Fruit fly (Drosophila melanogaster) whole organism, embryonic: ENCODE measurements around the gene CG4757.

ENCODE experiments used
- Atf6 ChIP-seq: fragments of 200-800 bp; sonication (Bioruptor generic); IDR thresholded peaks from 2 replicates; pipeline ENCODE4 v1.3.6; 2022; ENCODE audit warnings: missing biosample characterization, missing genetic modification characterization
- Bdp1 ChIP-seq: fragments of 200-800 bp; sonication (Bioruptor generic); optimal IDR thresholded peaks from 3 replicates; lab custom pipeline; 2016; ENCODE audit warnings: missing biosample characterization, missing genetic modification characterization
- CG1024 ChIP-seq: fragments of 200-800 bp; sonication (Bioruptor generic); IDR thresholded peaks from 2 replicates; pipeline ENCODE4 v1.3.6; 2022; ENCODE audit warnings: missing biosample characterization, missing genetic modification characterization
- CG10274 ChIP-seq: fragments of 200-800 bp; sonication (Bioruptor generic); optimal IDR thresholded peaks from 3 replicates; lab custom pipeline; 2017; ENCODE audit warnings: missing biosample characterization, mild to moderate bottlenecking, missing genetic modification characterization
- CG11247 ChIP-seq: fragments of 200-800 bp; sonication (Bioruptor generic); IDR thresholded peaks from 2 replicates; pipeline ENCODE4 v1.3.6; 2022; ENCODE audit warnings: missing biosample characterization, missing genetic modification characterization
- CG12155 ChIP-seq: fragments of 200-800 bp; sonication (Bioruptor generic); optimal IDR thresholded peaks from 3 replicates; lab custom pipeline; 2016; ENCODE audit warnings: missing biosample characterization, missing genetic modification characterization
- CG12236 ChIP-seq: fragments of 200-800 bp; sonication (Bioruptor generic); optimal IDR thresholded peaks from 2 replicates; lab custom pipeline; 2016; ENCODE audit warnings: missing biosample characterization, missing genetic modification characterization
- CG12769 ChIP-seq: fragments of 200-800 bp; sonication (Bioruptor generic); optimal IDR thresholded peaks from 2 replicates; lab custom pipeline; 2019; ENCODE audit warnings: missing biosample characterization, mild to moderate bottlenecking, missing genetic modification characterization, moderate library complexity
- CG14667 ChIP-seq: fragments of 200-800 bp; sonication (Bioruptor generic); IDR thresholded peaks from 2 replicates; pipeline ENCODE4 v1.3.6; 2022; ENCODE audit warnings: missing biosample characterization, missing genetic modification characterization
- CG17912 ChIP-seq: fragments of 200-800 bp; sonication (Bioruptor generic); optimal IDR thresholded peaks from 2 replicates; lab custom pipeline; 2018; ENCODE audit warnings: missing biosample characterization, mild to moderate bottlenecking, missing genetic modification characterization
- CG1792 ChIP-seq: fragments of 200-800 bp; sonication (Bioruptor generic); optimal IDR thresholded peaks from 2 replicates; lab custom pipeline; 2016; ENCODE audit warnings: missing biosample characterization, missing genetic modification characterization
- CG18262 ChIP-seq: fragments of 200-800 bp; optimal IDR thresholded peaks from 3 replicates; lab custom pipeline; 2019; ENCODE audit warnings: missing biosample characterization, mild to moderate bottlenecking, missing genetic modification characterization, moderate library complexity
- CG2678 ChIP-seq: fragments of 200-800 bp; sonication (Bioruptor generic); optimal IDR thresholded peaks from 3 replicates; lab custom pipeline; 2019; ENCODE audit warnings: missing biosample characterization, mild to moderate bottlenecking, missing genetic modification characterization, moderate library complexity
- CG2889 ChIP-seq: fragments of 200-800 bp; sonication (Bioruptor generic); IDR thresholded peaks from 3 replicates; pipeline ENCODE4 v1.3.6; 2022; ENCODE audit warnings: missing biosample characterization, missing genetic modification characterization
- CG32772 ChIP-seq: fragments of 200-800 bp; sonication (Bioruptor generic); IDR thresholded peaks from 2 replicates; pipeline ENCODE4 v1.3.6; 2022; ENCODE audit warnings: missing biosample characterization, missing genetic modification characterization
- CG33213 ChIP-seq: fragments of 200-800 bp; sonication (Bioruptor generic); optimal IDR thresholded peaks from 3 replicates; lab custom pipeline; 2016; ENCODE audit warnings: missing biosample characterization, missing genetic modification characterization
- CG34224 ChIP-seq: fragments of 200-800 bp; sonication (Bioruptor generic); IDR thresholded peaks from 3 replicates; pipeline ENCODE4 v1.3.6; 2022; ENCODE audit warnings: missing biosample characterization, missing genetic modification characterization; ENCODE audit not compliant: partially characterized antibody
- CG3838 ChIP-seq: fragments of 200-800 bp; sonication (Bioruptor generic); optimal IDR thresholded peaks from 3 replicates; lab custom pipeline; 2016; ENCODE audit warnings: missing biosample characterization, missing genetic modification characterization
- CG43689 ChIP-seq: fragments of 200-800 bp; sonication (Bioruptor generic); IDR thresholded peaks from 2 replicates; pipeline ENCODE4 v1.3.6; 2022; ENCODE audit warnings: missing biosample characterization, missing genetic modification characterization
- CG5180 ChIP-seq: fragments of 200-800 bp; sonication (Bioruptor generic); optimal IDR thresholded peaks from 3 replicates; lab custom pipeline; 2017; ENCODE audit warnings: missing biosample characterization, missing genetic modification characterization, mild to moderate bottlenecking, moderate library complexity, missing genetic modification reagents
- CG7987 ChIP-seq: fragments of 200-800 bp; sonication (Bioruptor generic); optimal IDR thresholded peaks from 2 replicates; lab custom pipeline; 2018; ENCODE audit warnings: missing biosample characterization, mild to moderate bottlenecking, missing genetic modification characterization, moderate library complexity
- CG8089 ChIP-seq: fragments of 200-800 bp; sonication (Bioruptor generic); optimal IDR thresholded peaks from 3 replicates; lab custom pipeline; 2016; ENCODE audit warnings: missing biosample characterization, missing genetic modification characterization
- CG8944 ChIP-seq: fragments of 200-800 bp; sonication (Bioruptor generic); optimal IDR thresholded peaks from 3 replicates; lab custom pipeline; 2016; ENCODE audit warnings: missing biosample characterization, missing genetic modification characterization
- CG9817 ChIP-seq: fragments of 200-800 bp; sonication (Bioruptor generic); optimal IDR thresholded peaks from 2 replicates; lab custom pipeline; 2018; ENCODE audit warnings: missing biosample characterization, mild to moderate bottlenecking, missing genetic modification characterization, moderate library complexity
- E2f1 ChIP-seq: fragments of 200-800 bp; sonication (Bioruptor generic); IDR thresholded peaks from 2 replicates; pipeline ENCODE4 v1.3.6; 2022; ENCODE audit warnings: missing biosample characterization, missing genetic modification characterization
- Gsc ChIP-seq: fragments of 200-800 bp; sonication (Bioruptor generic); IDR thresholded peaks from 2 replicates; pipeline ENCODE4 v1.3.6; 2022; ENCODE audit warnings: missing biosample characterization, missing genetic modification characterization
- H15 ChIP-seq: fragments of 200-800 bp; sonication (Bioruptor generic); IDR thresholded peaks from 3 replicates; pipeline ENCODE4 v1.3.6; 2022; ENCODE audit warnings: missing biosample characterization, missing genetic modification characterization
- NC2β ChIP-seq: fragments of 200-800 bp; sonication (Bioruptor generic); optimal IDR thresholded peaks from 2 replicates; lab custom pipeline; 2016; ENCODE audit warnings: missing biosample characterization, missing genetic modification characterization
- NK7.1 ChIP-seq: fragments of 200-800 bp; sonication (Bioruptor generic); optimal IDR thresholded peaks from 3 replicates; lab custom pipeline; 2016; ENCODE audit warnings: missing biosample characterization, missing genetic modification characterization
- NfI ChIP-seq: fragments of 200-800 bp; sonication (Bioruptor generic); optimal IDR thresholded peaks from 3 replicates; lab custom pipeline; 2018; ENCODE audit warnings: missing biosample characterization, mild to moderate bottlenecking, missing genetic modification characterization, moderate library complexity
- Ravus ChIP-seq: fragments of 200-800 bp; sonication (Bioruptor generic); IDR thresholded peaks from 2 replicates; pipeline ENCODE4 v1.3.6; 2022; ENCODE audit warnings: missing biosample characterization, missing genetic modification characterization
- Sry-β ChIP-seq: fragments of 200-800 bp; sonication (Bioruptor generic); optimal IDR thresholded peaks from 2 replicates; lab custom pipeline; 2018; ENCODE audit warnings: missing biosample characterization, mild to moderate bottlenecking, missing genetic modification characterization, moderate library complexity
- ash1 ChIP-seq: fragments of 200-800 bp; sonication (Bioruptor generic); optimal IDR thresholded peaks from 2 replicates; lab custom pipeline; 2018; ENCODE audit warnings: missing biosample characterization, mild to moderate bottlenecking, missing genetic modification characterization
- bab2 ChIP-seq: fragments of 200-800 bp; sonication (Bioruptor generic); optimal IDR thresholded peaks from 2 replicates; lab custom pipeline; 2016; ENCODE audit warnings: missing biosample characterization, missing genetic modification characterization
- cg ChIP-seq: fragments of 200-800 bp; sonication (Bioruptor generic); optimal IDR thresholded peaks from 3 replicates; lab custom pipeline; 2019; ENCODE audit warnings: missing biosample characterization, mild to moderate bottlenecking, missing genetic modification characterization, moderate library complexity
- corto ChIP-seq: fragments of 200-800 bp; sonication (Bioruptor generic); optimal IDR thresholded peaks from 2 replicates; lab custom pipeline; 2016; ENCODE audit warnings: missing biosample characterization, mild to moderate bottlenecking, missing genetic modification characterization, moderate library complexity
- cwo ChIP-seq: fragments of 200-800 bp; sonication (Bioruptor generic); optimal IDR thresholded peaks from 3 replicates; lab custom pipeline; 2017; ENCODE audit warnings: missing biosample characterization, missing genetic modification characterization, mild to moderate bottlenecking, moderate library complexity, missing genetic modification reagents
- dmrt11E ChIP-seq: fragments of 200-800 bp; sonication (Bioruptor generic); optimal IDR thresholded peaks from 3 replicates; lab custom pipeline; 2018; ENCODE audit warnings: missing biosample characterization, mild to moderate bottlenecking, missing genetic modification characterization, moderate library complexity
- en ChIP-seq: fragments of 200-800 bp; sonication (Bioruptor generic); optimal IDR thresholded peaks from 2 replicates; lab custom pipeline; 2016; ENCODE audit warnings: missing biosample characterization, missing genetic modification characterization
- gsb-n ChIP-seq: fragments of 200-800 bp; sonication (Bioruptor generic); optimal IDR thresholded peaks from 3 replicates; lab custom pipeline; 2018; ENCODE audit warnings: missing biosample characterization, mild to moderate bottlenecking, missing genetic modification characterization
- jumu ChIP-seq: fragments of 200-800 bp; sonication (Bioruptor generic); optimal IDR thresholded peaks from 3 replicates; lab custom pipeline; 2016; ENCODE audit warnings: missing biosample characterization, missing genetic modification characterization
- mirr ChIP-seq: fragments of 200-800 bp; sonication (Bioruptor generic); optimal IDR thresholded peaks from 3 replicates; lab custom pipeline; 2018; ENCODE audit warnings: missing biosample characterization, mild to moderate bottlenecking, missing genetic modification characterization
- nerfin-1 ChIP-seq: fragments of 200-800 bp; sonication (Bioruptor generic); optimal IDR thresholded peaks from 3 replicates; lab custom pipeline; 2019; ENCODE audit warnings: missing biosample characterization, mild to moderate bottlenecking, missing genetic modification characterization, moderate library complexity
- pita ChIP-seq: fragments of 200-800 bp; sonication (Bioruptor generic); optimal IDR thresholded peaks from 2 replicates; lab custom pipeline; 2017; ENCODE audit warnings: missing biosample characterization, mild to moderate bottlenecking, missing genetic modification characterization
- psq ChIP-seq: fragments of 200-800 bp; sonication (Bioruptor generic); optimal IDR thresholded peaks from 2 replicates; lab custom pipeline; 2017; ENCODE audit warnings: missing biosample characterization, missing genetic modification characterization
- so ChIP-seq: fragments of 200-800 bp; sonication (Bioruptor generic); IDR thresholded peaks from 3 replicates; pipeline ENCODE4 v1.3.6; 2022; ENCODE audit warnings: missing biosample characterization, missing genetic modification characterization
- tgo ChIP-seq: fragments of 200-800 bp; sonication (Bioruptor generic); IDR thresholded peaks from 3 replicates; pipeline ENCODE4 v1.3.6; 2022; ENCODE audit warnings: missing biosample characterization, missing genetic modification characterization
- tll ChIP-seq, 2 experiments: fragments of 200-800 bp in 1 of 2; fragments of >200 bp in 1 of 2; sonication (Bioruptor generic) in 1 of 2; optimal IDR thresholded peaks; 2 replicates each; lab custom pipeline; 2017 to 2019; ENCODE audit warnings: missing biosample characterization in 2 of 2, missing genetic modification characterization in 2 of 2, mild to moderate bottlenecking in 1 of 2, moderate library complexity in 1 of 2
- vfl ChIP-seq: fragments of 200-800 bp; sonication (Bioruptor generic); optimal IDR thresholded peaks from 2 replicates; lab custom pipeline; 2016; ENCODE audit warnings: missing biosample characterization, missing genetic modification characterization

Gene CG4757

dm6 chr3R:11196648-11197388, 35.8 kb downstream of the CG4757 start (continued):
- TF ChIP-seq CG32772 (GFP tag; lab: Robert Waterston, UW), result peak; percentile 98
- no peak for TF ChIP-seq CG33213 (GFP tag; lab: Kevin White, UChicago)
- TF ChIP-seq CG8089 (GFP tag; lab: Kevin White, UChicago), result peak; percentile 63
- peak; percentile 94 for TF ChIP-seq Ravus
- TF ChIP-seq bab2 (GFP tag; lab: Kevin White, UChicago), result peak; percentile 98
- TF ChIP-seq CG11247 (GFP tag; lab: Robert Waterston, UW), result peak; percentile 97
- TF ChIP-seq dmrt11E (tag; lab: Kevin White, UChicago), result peak; percentile 90
- TF ChIP-seq CG5180 (GFP tag; lab: Kevin White, UChicago), result peak; percentile 93
- TF ChIP-seq ash1 (GFP tag; lab: Kevin White, UChicago), result peak; percentile 82
- TF ChIP-seq en (GFP tag; lab: Kevin White, UChicago), result peak; percentile 31
- peak; percentile 78 for TF ChIP-seq CG8944 (GFP tag; lab: Kevin White, UChicago)
- TF ChIP-seq CG34224 (GFP tag; lab: Robert Waterston, UW), result no peak
- peak; percentile 99 for TF ChIP-seq tgo (GFP tag; lab: Robert Waterston, UW)
- TF ChIP-seq CG1024 (GFP tag; lab: Robert Waterston, UW), result peak; percentile 88
- peak; percentile 96 for TF ChIP-seq CG18262 (tag; lab: Kevin White, UChicago)
- TF ChIP-seq jumu, result peak; percentile 85
- TF ChIP-seq CG1792 (GFP tag; lab: Kevin White, UChicago), result peak; percentile 88
- peak; percentile 93 for TF ChIP-seq CG10274 (GFP tag; lab: Kevin White, UChicago)
- peak; percentile 64 for TF ChIP-seq Sry-β (GFP tag; lab: Kevin White, UChicago)
- TF ChIP-seq gsb-n (tag; lab: Kevin White, UChicago), result peak; percentile 98
- no peak for TF ChIP-seq pita (GFP tag; lab: Kevin White, UChicago)
- TF ChIP-seq cwo, result peak; percentile 98
- peak; percentile 31 for TF ChIP-seq CG12236 (GFP tag; lab: Kevin White, UChicago)
- peak; percentile 98 for TF ChIP-seq so
- TF ChIP-seq CG9817 (tag; lab: Kevin White, UChicago), result peak; percentile 98
- TF ChIP-seq CG2678 (tag; lab: Kevin White, UChicago), result peak; percentile 100
- TF ChIP-seq CG17912 (GFP tag; lab: Kevin White, UChicago), result peak; percentile 85
- TF ChIP-seq mirr (GFP tag; lab: Kevin White, UChicago), result peak; percentile 68
- peak; percentile 93 for TF ChIP-seq CG7987
- peak; percentile 94 for TF ChIP-seq CG12155 (GFP tag; lab: Kevin White, UChicago)
- peak; percentile 97 for TF ChIP-seq H15 (GFP tag; lab: Robert Waterston, UW)
- peak; percentile 98 for TF ChIP-seq E2f1 (GFP tag; lab: Robert Waterston, UW)
- peak; percentile 98 for TF ChIP-seq NfI (GFP tag; lab: Kevin White, UChicago)
- peak; percentile 82 for TF ChIP-seq CG12769 (tag; lab: Kevin White, UChicago)
- peak; percentile 83 for TF ChIP-seq corto (GFP tag; lab: Kevin White, UChicago)
- peak; percentile 76 for TF ChIP-seq vfl (GFP tag; lab: Kevin White, UChicago)
- peak; percentile 99 for TF ChIP-seq Atf6
- TF ChIP-seq psq, result peak; percentile 94
- TF ChIP-seq CG43689 (GFP tag; lab: Robert Waterston, UW), result peak; percentile 95
- peak; percentile 94 for TF ChIP-seq CG3838
- peak; percentile 68 for TF ChIP-seq cg (GFP tag; lab: Kevin White, UChicago)
- peak; percentile 80 for TF ChIP-seq Bdp1
- TF ChIP-seq CG14667 (GFP tag; lab: Robert Waterston, UW), result peak; percentile 96
- peak; percentile 99 for TF ChIP-seq nerfin-1 (tag; lab: Kevin White, UChicago)
- peak in 1 of 2 experiments; percentile 81 for TF ChIP-seq tll (GFP tag; optimal IDR thresholded peaks at IDR 0.05; lab: Kevin White, UChicago)
- peak; percentile 95 for TF ChIP-seq Gsc (GFP tag; lab: Robert Waterston, UW)
- TF ChIP-seq NK7.1, result no peak
- TF ChIP-seq CG2889 (GFP tag; lab: Robert Waterston, UW), result peak; percentile 96
- TF ChIP-seq NC2β (GFP tag; lab: Kevin White, UChicago), result peak; percentile 55
